Worm (Caenorhabditis elegans): Measurements from ENCODE around the gene F55F3.4.

DNA sequence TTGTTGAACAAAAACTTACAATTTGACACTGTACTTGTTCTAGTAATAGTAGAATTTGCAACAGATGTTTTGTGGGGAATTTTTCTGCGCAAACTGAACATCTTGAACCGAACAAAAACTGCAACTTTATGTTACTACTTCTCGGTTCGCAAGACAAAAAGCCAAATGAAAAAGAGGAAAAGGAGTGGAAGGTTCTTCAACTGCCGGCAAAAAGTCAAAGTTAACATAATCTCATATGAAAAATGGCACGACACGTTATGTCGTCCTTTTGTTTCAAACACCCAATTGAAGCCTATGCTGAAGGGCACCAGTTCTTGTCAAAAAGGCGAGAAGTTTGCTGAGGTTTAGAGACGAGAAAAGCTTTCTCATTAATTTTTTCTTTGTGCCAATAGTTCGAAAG lies 38.1 kb downstream of the F55F3.4 start, which contains the start of gene twk-23:
- TF ChIP-seq jun-1 (tag; optimal IDR thresholded peaks at IDR 0.05) (no peak), ceh-44 (GFP tag; IDR thresholded peaks at IDR 0.05) (no peak), ama-1 (optimal IDR thresholded peaks at IDR 0.05) (no peak), zag-1 (tag; optimal IDR thresholded peaks at IDR 0.05) (no peak)
